Worm (Caenorhabditis elegans) whole organism, early embryonic: Measurements from ENCODE around the gene cyp-34A10.

ENCODE experiments used
- B0310.2 ChIP-seq: sonication (generic microtip); optimal IDR thresholded peaks from 2 replicates; lab custom pipeline; 2016; ENCODE audit warnings: mild to moderate bottlenecking, missing genetic modification characterization, missing compliant biosample characterization
- F13C5.2 ChIP-seq: sonication (generic microtip); optimal IDR thresholded peaks from 2 replicates; lab custom pipeline; 2017; ENCODE audit warnings: mild to moderate bottlenecking, missing genetic modification characterization, inconsistent platforms, missing compliant biosample characterization
- aly-1 ChIP-seq: sonication (generic microtip); optimal IDR thresholded peaks from 2 replicates; lab custom pipeline; 2016; ENCODE audit warnings: missing genetic modification characterization, missing compliant biosample characterization
- ama-1 ChIP-seq: fragments of 150-350 bp; optimal IDR thresholded peaks from 2 replicates; lab custom pipeline; 2014
- ceh-13 ChIP-seq: fragments of 200-800 bp; sonication (Bioruptor generic); optimal IDR thresholded peaks from 2 replicates; lab custom pipeline; 2018; ENCODE audit warnings: mild to moderate bottlenecking, missing genetic modification characterization, missing compliant biosample characterization
- ceh-36 ChIP-seq: sonication (generic microtip); optimal IDR thresholded peaks from 2 replicates; lab custom pipeline; 2016; ENCODE audit warnings: missing genetic modification characterization, inconsistent platforms, missing compliant biosample characterization
- ets-7 ChIP-seq: sonication (generic microtip); optimal IDR thresholded peaks from 2 replicates; lab custom pipeline; 2016; ENCODE audit warnings: missing genotype, missing genetic modification characterization, missing compliant biosample characterization
- flt-1 ChIP-seq: fragments of 200-800 bp; sonication (Bioruptor generic); IDR thresholded peaks from 2 replicates; pipeline ENCODE4 v1.3.6; 2022; ENCODE audit warnings: missing genetic modification characterization, missing compliant biosample characterization
- hmbx-1 ChIP-seq: sonication (generic microtip); optimal IDR thresholded peaks from 2 replicates; lab custom pipeline; 2016; ENCODE audit warnings: mild to moderate bottlenecking, missing genetic modification characterization, missing compliant biosample characterization
- hmg-4 ChIP-seq: fragments of 200-800 bp; sonication (Bioruptor generic); optimal IDR thresholded peaks from 2 replicates; lab custom pipeline; 2018; ENCODE audit warnings: mild to moderate bottlenecking, missing genetic modification characterization, missing compliant biosample characterization
- hnd-1 ChIP-seq: sonication (generic microtip); optimal IDR thresholded peaks from 2 replicates; lab custom pipeline; 2016; ENCODE audit warnings: missing genetic modification characterization, missing compliant biosample characterization
- pes-1 ChIP-seq: fragments of 200-800 bp; sonication (Bioruptor generic); IDR thresholded peaks from 2 replicates; pipeline ENCODE4 v1.3.6; 2022; ENCODE audit warnings: missing genetic modification reagents, missing genetic modification characterization, missing compliant biosample characterization
- scrt-1 ChIP-seq: fragments of 200-800 bp; sonication (Bioruptor generic); IDR thresholded peaks from 2 replicates; pipeline ENCODE4 v1.3.6; 2022; ENCODE audit warnings: missing genetic modification characterization, missing compliant biosample characterization
- sea-1 ChIP-seq: fragments of 200-800 bp; sonication (Bioruptor generic); conservative IDR thresholded peaks from 2 replicates; pipeline ENCODE4 v1.3.6; 2022; ENCODE audit warnings: missing genetic modification characterization, missing compliant biosample characterization
- tbx-11 ChIP-seq: fragments of 200-800 bp; sonication (Bioruptor generic); IDR thresholded peaks from 2 replicates; pipeline ENCODE4 v1.3.6; 2022; ENCODE audit warnings: missing genetic modification characterization, missing compliant biosample characterization
- tbx-37 ChIP-seq: fragments of 200-800 bp; sonication (Bioruptor generic); conservative IDR thresholded peaks from 2 replicates; pipeline ENCODE4 v1.3.6; 2022; ENCODE audit warnings: missing genetic modification reagents, missing genetic modification characterization, missing compliant biosample characterization
- tra-4 ChIP-seq: sonication (generic microtip); optimal IDR thresholded peaks from 2 replicates; lab custom pipeline; 2017; ENCODE audit warnings: missing genetic modification characterization, missing compliant biosample characterization

cyp-34A10 gene

ce11 chrV:3927522-3927921 is 45.3 kb downstream of the cyp-34A10 start:
- TF ChIP-seq scrt-1 (GFP tag; lab: Robert Waterston, UW) (no peak), ama-1 (no peak), flt-1 (GFP tag; lab: Robert Waterston, UW) (no peak), tbx-11 (GFP tag; lab: Robert Waterston, UW) (no peak), ets-7 (tag; lab: Kevin White, UChicago) (no peak), tra-4 (tag; lab: Kevin White, UChicago) (no peak), sea-1 (GFP tag; lab: Robert Waterston, UW) (no peak), pes-1 (GFP tag; lab: Robert Waterston, UW) (no peak), aly-1 (tag; lab: Kevin White, UChicago) (no peak), B0310.2 (tag; lab: Kevin White, UChicago) (no peak), ceh-13 (GFP tag; lab: Kevin White, UChicago) (no peak), hmbx-1 (no peak)

- TF ChIP-seq aly-1 (tag; lab: Kevin White, UChicago) (no peak), sea-1 (GFP tag; lab: Robert Waterston, UW) (no peak), hnd-1 (tag; lab: Kevin White, UChicago) (no peak), F13C5.2 (no peak), flt-1 (GFP tag; lab: Robert Waterston, UW) (no peak), ets-7 (tag; lab: Kevin White, UChicago) (no peak), B0310.2 (tag; lab: Kevin White, UChicago) (no peak), ama-1 (no peak), hmbx-1 (no peak), hmg-4 (GFP tag; lab: Kevin White, UChicago) (no peak), ceh-36 (tag; lab: Kevin White, UChicago) (no peak), tbx-37 (GFP tag; lab: Robert Waterston, UW) (no peak), tbx-11 (GFP tag; lab: Robert Waterston, UW) (no peak), scrt-1 (GFP tag; lab: Robert Waterston, UW) (no peak), ceh-13 (GFP tag; lab: Kevin White, UChicago) (no peak), pes-1 (GFP tag; lab: Robert Waterston, UW) (no peak), tra-4 (tag; lab: Kevin White, UChicago) (no peak)
Measured at ce11 chrV:3922547-3922946, 50.2 kb downstream of the cyp-34A10 start.

DNA sequence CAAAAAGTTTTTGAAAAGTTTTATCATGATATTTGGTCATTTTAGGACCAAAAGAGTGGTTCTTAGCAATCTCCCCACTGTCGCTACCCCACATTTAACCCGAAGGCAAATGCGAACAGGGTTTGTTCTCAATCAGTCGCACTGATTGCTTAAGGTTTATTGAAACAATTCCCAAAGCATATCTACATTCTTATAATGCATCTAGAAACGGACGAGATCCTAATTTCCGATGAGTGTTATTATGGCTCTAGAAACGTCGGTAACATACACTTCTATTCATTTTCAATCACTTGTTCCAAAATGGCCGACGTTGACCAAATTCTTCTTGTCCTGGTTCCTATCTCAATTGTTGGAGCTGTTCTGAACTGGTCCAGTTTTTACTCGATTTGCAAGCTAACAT is 51.2 kb downstream of the cyp-34A10 start, which contains the start of gene srx-65:
Gene srx-65, plus strand, starts transcription at position 301 of the 400 bp plus-strand sequence.
- no peak for TF ChIP-seq ceh-36 (tag; lab: Kevin White, UChicago)
- TF ChIP-seq flt-1 (GFP tag; lab: Robert Waterston, UW) = no peak
- TF ChIP-seq ama-1 = no peak
- no peak for TF ChIP-seq B0310.2 (tag; lab: Kevin White, UChicago)
- no peak for TF ChIP-seq pes-1 (GFP tag; lab: Robert Waterston, UW)
